Worm (Caenorhabditis elegans) whole organism, L3 larva: ENCODE results near the gene Y73B3A.20.
"Not testable (repeated sequence)": the region's sequence is repeated elsewhere in the genome, so short reads cannot be mapped to it uniquely, and the experiment has no call there.

ENCODE experiments used
- hmg-11 ChIP-seq: sonication (generic microtip); optimal IDR thresholded peaks from 2 replicates; lab custom pipeline; 2016; ENCODE audit warnings: missing genetic modification characterization, missing compliant biosample characterization
- nfya-1 ChIP-seq: sonication (generic microtip); optimal IDR thresholded peaks from 2 replicates; lab custom pipeline; 2017; ENCODE audit warnings: missing genetic modification characterization, mild to moderate bottlenecking, missing compliant biosample characterization, antibody characterized with exemption, moderate library complexity; ENCODE audit not compliant: insufficient read depth
- ztf-4 ChIP-seq: fragments of 150-350 bp; optimal IDR thresholded peaks from 2 replicates; lab custom pipeline; 2014; ENCODE audit warnings: missing biosample characterization, missing genetic modification characterization

Y73B3A.20 gene

ce11 chrX:104737-105136, 57.2 kb downstream of the Y73B3A.20 start, which contains the start of gene Y73B3A.4:
Y73B3A.4 (minus strand) TSS chrX:104777.
- not testable (repeated sequence) for TF ChIP-seq nfya-1; ztf-4 (tag; lab: Kevin White, UChicago); hmg-11 (tag; lab: Kevin White, UChicago)
